Fruit fly (Drosophila melanogaster) whole organism, embryonic: ENCODE results near the gene CG7379.

Experiments
- Adf1 ChIP-seq: fragments of 200-800 bp; sonication (Bioruptor generic); IDR thresholded peaks from 2 replicates; pipeline ENCODE4 v1.3.6; 2022; ENCODE audit warnings: missing biosample characterization, missing genetic modification characterization
- B-H2 ChIP-seq: fragments of 200-800 bp; sonication (Bioruptor generic); optimal IDR thresholded peaks from 2 replicates; lab custom pipeline; 2018; ENCODE audit warnings: missing biosample characterization, mild to moderate bottlenecking, missing genetic modification characterization
- CG13624 ChIP-seq: fragments of 200-800 bp; sonication (Bioruptor generic); optimal IDR thresholded peaks from 2 replicates; lab custom pipeline; 2016; ENCODE audit warnings: missing biosample characterization, missing genetic modification characterization
- CG14860 ChIP-seq: fragments of 200-800 bp; sonication (Bioruptor generic); IDR thresholded peaks from 3 replicates; pipeline ENCODE4 v1.3.6; 2022; ENCODE audit warnings: missing biosample characterization, missing genetic modification characterization; ENCODE audit not compliant: partially characterized antibody
- CG1602 ChIP-seq: fragments of 200-800 bp; sonication (Bioruptor generic); optimal IDR thresholded peaks from 3 replicates; lab custom pipeline; 2016; ENCODE audit warnings: missing biosample characterization, missing genetic modification characterization
- CG18262 ChIP-seq: fragments of 200-800 bp; optimal IDR thresholded peaks from 3 replicates; lab custom pipeline; 2019; ENCODE audit warnings: missing biosample characterization, mild to moderate bottlenecking, missing genetic modification characterization, moderate library complexity
- CG30403 ChIP-seq: fragments of 200-800 bp; sonication (Bioruptor generic); optimal IDR thresholded peaks from 3 replicates; lab custom pipeline; 2016; ENCODE audit warnings: missing biosample characterization, missing genetic modification characterization
- CG3163 ChIP-seq: fragments of 200-800 bp; sonication (Bioruptor generic); optimal IDR thresholded peaks from 3 replicates; lab custom pipeline; 2016; ENCODE audit warnings: missing biosample characterization, missing genetic modification characterization
- CG32767 ChIP-seq: fragments of 200-800 bp; sonication (Bioruptor generic); IDR thresholded peaks from 2 replicates; pipeline ENCODE4 v1.3.6; 2022; ENCODE audit warnings: missing biosample characterization, missing genetic modification characterization
- CG32772 ChIP-seq: fragments of 200-800 bp; sonication (Bioruptor generic); IDR thresholded peaks from 2 replicates; pipeline ENCODE4 v1.3.6; 2022; ENCODE audit warnings: missing biosample characterization, missing genetic modification characterization
- CG34422 ChIP-seq: fragments of 200-800 bp; sonication (Bioruptor generic); IDR thresholded peaks from 3 replicates; pipeline ENCODE4 v1.3.6; 2022; ENCODE audit warnings: missing biosample characterization, missing genetic modification characterization
- CG42726 ChIP-seq: fragments of 200-800 bp; sonication (Bioruptor generic); IDR thresholded peaks from 2 replicates; pipeline ENCODE4 v1.3.6; 2022; ENCODE audit warnings: missing biosample characterization, missing genetic modification characterization; ENCODE audit not compliant: partially characterized antibody
- CG5245 ChIP-seq: fragments of 200-800 bp; sonication (Bioruptor generic); optimal IDR thresholded peaks from 3 replicates; lab custom pipeline; 2016; ENCODE audit warnings: missing biosample characterization, missing genetic modification characterization
- CG6689 ChIP-seq: fragments of 200-800 bp; sonication (Bioruptor generic); IDR thresholded peaks from 2 replicates; pipeline ENCODE4 v1.3.6; 2022; ENCODE audit warnings: missing biosample characterization, missing genetic modification characterization
- CG6854 ChIP-seq: fragments of 200-800 bp; sonication (Bioruptor generic); optimal IDR thresholded peaks from 3 replicates; lab custom pipeline; 2017; ENCODE audit warnings: missing biosample characterization, mild to moderate bottlenecking, missing genetic modification characterization
- CG9797 ChIP-seq: fragments of 200-800 bp; sonication (Bioruptor generic); optimal IDR thresholded peaks from 3 replicates; lab custom pipeline; 2018; ENCODE audit warnings: missing biosample characterization, mild to moderate bottlenecking, missing genetic modification characterization
- CTCF ChIP-seq: fragments of 200-800 bp; sonication (Bioruptor generic); optimal IDR thresholded peaks from 2 replicates; lab custom pipeline; 2017; ENCODE audit warnings: missing biosample characterization, mild to moderate bottlenecking, missing genetic modification characterization, moderate library complexity
- Dip2 ChIP-seq: fragments of 200-800 bp; sonication (Bioruptor generic); IDR thresholded peaks from 2 replicates; pipeline ENCODE4 v1.3.6; 2022; ENCODE audit warnings: missing biosample characterization, missing genetic modification characterization
- Fer1 ChIP-seq: fragments of 200-800 bp; sonication (Bioruptor generic); optimal IDR thresholded peaks from 2 replicates; lab custom pipeline; 2017; ENCODE audit warnings: missing biosample characterization, mild to moderate bottlenecking, missing genetic modification characterization
- Hey ChIP-seq: fragments of 200-800 bp; sonication (Bioruptor generic); optimal IDR thresholded peaks from 3 replicates; lab custom pipeline; 2018; ENCODE audit warnings: missing biosample characterization, mild to moderate bottlenecking, missing genetic modification characterization
- Hmx ChIP-seq: fragments of 200-800 bp; sonication (Bioruptor generic); optimal IDR thresholded peaks from 2 replicates; lab custom pipeline; 2016; ENCODE audit warnings: missing biosample characterization, missing genetic modification characterization
- Myb ChIP-seq: fragments of 200-800 bp; sonication (Bioruptor generic); optimal IDR thresholded peaks from 2 replicates; lab custom pipeline; 2016; ENCODE audit warnings: missing biosample characterization, missing genetic modification characterization
- NC2β ChIP-seq: fragments of 200-800 bp; sonication (Bioruptor generic); optimal IDR thresholded peaks from 2 replicates; lab custom pipeline; 2016; ENCODE audit warnings: missing biosample characterization, missing genetic modification characterization
- Nf-YA ChIP-seq: fragments of 200-800 bp; sonication (Bioruptor generic); IDR thresholded peaks from 2 replicates; pipeline ENCODE4 v1.3.6; 2022; ENCODE audit warnings: missing biosample characterization, missing genetic modification characterization
- Nf-YC ChIP-seq: fragments of 200-800 bp; optimal IDR thresholded peaks from 3 replicates; lab custom pipeline; 2019; ENCODE audit warnings: missing biosample characterization, mild to moderate bottlenecking, missing genetic modification characterization, moderate library complexity
- Rfx ChIP-seq: fragments of 200-800 bp; sonication (Bioruptor generic); IDR thresholded peaks from 2 replicates; pipeline ENCODE4 v1.3.6; 2022; ENCODE audit warnings: missing biosample characterization, missing genetic modification characterization
- Sry-δ ChIP-seq: fragments of 200-800 bp; sonication (Bioruptor generic); optimal IDR thresholded peaks from 2 replicates; lab custom pipeline; 2016; ENCODE audit warnings: missing biosample characterization, missing genetic modification characterization
- al ChIP-seq: fragments of 200-800 bp; sonication (Bioruptor generic); IDR thresholded peaks from 2 replicates; pipeline ENCODE4 v1.3.6; 2022; ENCODE audit warnings: missing biosample characterization, missing genetic modification characterization
- ara ChIP-seq: fragments of 200-800 bp; sonication (Bioruptor generic); IDR thresholded peaks from 2 replicates; pipeline ENCODE4 v1.3.6; 2022; ENCODE audit warnings: missing biosample characterization, missing genetic modification characterization
- bbx ChIP-seq: fragments of 200-800 bp; sonication (Bioruptor generic); IDR thresholded peaks from 2 replicates; pipeline ENCODE4 v1.3.6; 2022; ENCODE audit warnings: missing biosample characterization, missing genetic modification characterization; ENCODE audit not compliant: partially characterized antibody
- cato ChIP-seq: fragments of 200-800 bp; sonication (Bioruptor generic); optimal IDR thresholded peaks from 2 replicates; lab custom pipeline; 2016; ENCODE audit warnings: missing biosample characterization, missing genetic modification characterization, borderline replicate concordance
- crc ChIP-seq: fragments of 200-800 bp; sonication (Bioruptor generic); optimal IDR thresholded peaks from 2 replicates; lab custom pipeline; 2016; ENCODE audit warnings: missing biosample characterization, missing genetic modification characterization
- dan ChIP-seq: fragments of 200-800 bp; sonication (Bioruptor generic); IDR thresholded peaks from 2 replicates; pipeline ENCODE4 v1.3.6; 2022; ENCODE audit warnings: missing biosample characterization, missing genetic modification characterization
- disco-r ChIP-seq: fragments of 200-800 bp; sonication (Bioruptor generic); optimal IDR thresholded peaks from 2 replicates; lab custom pipeline; 2016; ENCODE audit warnings: missing biosample characterization, missing genetic modification characterization
- ems ChIP-seq: fragments of 200-800 bp; sonication (Bioruptor generic); optimal IDR thresholded peaks from 3 replicates; lab custom pipeline; 2016; ENCODE audit warnings: missing biosample characterization, missing genetic modification characterization
- fd102C ChIP-seq: fragments of 200-800 bp; sonication (Bioruptor generic); optimal IDR thresholded peaks from 2 replicates; lab custom pipeline; 2018; ENCODE audit warnings: missing biosample characterization, mild to moderate bottlenecking, missing genetic modification characterization, moderate library complexity
- ftz-f1 ChIP-seq: fragments of 200-800 bp; sonication (Bioruptor generic); optimal IDR thresholded peaks from 2 replicates; lab custom pipeline; 2016; ENCODE audit warnings: missing biosample characterization, missing genetic modification characterization
- maf-S ChIP-seq: fragments of 200-800 bp; sonication (Bioruptor generic); optimal IDR thresholded peaks from 2 replicates; lab custom pipeline; 2016; ENCODE audit warnings: missing biosample characterization, missing genetic modification characterization
- mld ChIP-seq: fragments of 200-800 bp; sonication (Bioruptor generic); IDR thresholded peaks from 3 replicates; pipeline ENCODE4 v1.3.6; 2022; ENCODE audit warnings: missing biosample characterization, missing genetic modification characterization; ENCODE audit not compliant: partially characterized antibody
- nau ChIP-seq: fragments of 200-800 bp; sonication (Bioruptor generic); optimal IDR thresholded peaks from 3 replicates; lab custom pipeline; 2017; ENCODE audit warnings: missing biosample characterization, mild to moderate bottlenecking, missing genetic modification characterization, missing genetic modification reagents
- otp ChIP-seq: fragments of 200-800 bp; sonication (Bioruptor generic); IDR thresholded peaks from 3 replicates; pipeline ENCODE4, ENCODE4 v1.3.6; 2022; ENCODE audit warnings: missing biosample characterization, missing genetic modification characterization
- pita ChIP-seq: fragments of 200-800 bp; sonication (Bioruptor generic); optimal IDR thresholded peaks from 2 replicates; lab custom pipeline; 2017; ENCODE audit warnings: missing biosample characterization, mild to moderate bottlenecking, missing genetic modification characterization
- pnt ChIP-seq: fragments of 200-800 bp; sonication (Bioruptor generic); optimal IDR thresholded peaks from 3 replicates; lab custom pipeline; 2016; ENCODE audit warnings: missing biosample characterization, missing genetic modification characterization
- shn ChIP-seq: fragments of 200-800 bp; sonication (Bioruptor generic); optimal IDR thresholded peaks from 3 replicates; lab custom pipeline; 2016; ENCODE audit warnings: missing biosample characterization, missing genetic modification characterization
- sim ChIP-seq: fragments of 200-800 bp; sonication (Bioruptor generic); IDR thresholded peaks from 2 replicates; pipeline ENCODE4 v1.3.6; 2022; ENCODE audit warnings: missing biosample characterization, missing genetic modification characterization
- ssp ChIP-seq: fragments of 200-800 bp; sonication (Bioruptor generic); IDR thresholded peaks from 2 replicates; pipeline ENCODE4 v1.3.6; 2022; ENCODE audit warnings: missing biosample characterization, missing genetic modification characterization
- stwl ChIP-seq: fragments of 200-800 bp; sonication (Bioruptor generic); optimal IDR thresholded peaks from 3 replicates; lab custom pipeline; 2018; ENCODE audit warnings: missing biosample characterization, mild to moderate bottlenecking, missing genetic modification characterization, moderate library complexity
- tin ChIP-seq: fragments of 200-800 bp; sonication (Bioruptor generic); optimal IDR thresholded peaks from 3 replicates; lab custom pipeline; 2016; ENCODE audit warnings: missing biosample characterization, missing genetic modification characterization
- ttk ChIP-seq: fragments of 200-800 bp; sonication (Bioruptor generic); IDR thresholded peaks from 2 replicates; pipeline ENCODE4 v2.1.2; 2022; ENCODE audit warnings: missing biosample characterization, missing genetic modification characterization
- vfl ChIP-seq: fragments of 200-800 bp; sonication (Bioruptor generic); optimal IDR thresholded peaks from 2 replicates; lab custom pipeline; 2016; ENCODE audit warnings: missing biosample characterization, missing genetic modification characterization
- vvl ChIP-seq: fragments of 200-800 bp; sonication (Bioruptor generic); IDR thresholded peaks from 2 replicates; pipeline ENCODE4 v1.3.6; 2022; ENCODE audit warnings: missing biosample characterization, missing genetic modification characterization

Gene CG7379

dm6 chr3R:17794335-17795074 lies 3.6 kb downstream of the CG7379 start, which contains the start of gene CG43102 (continued):
- TF ChIP-seq disco-r (GFP tag; lab: Kevin White, UChicago) (no peak), pnt (peak; percentile 30), pita (GFP tag; lab: Kevin White, UChicago) (no peak), ssp (GFP tag; lab: Robert Waterston, UW) (peak; percentile 56), CTCF (GFP tag; lab: Kevin White, UChicago) (peak; percentile 46), CG30403 (GFP tag; lab: Kevin White, UChicago) (peak; percentile 61), stwl (tag; lab: Kevin White, UChicago) (peak; percentile 46), Rfx (peak; percentile 83), Fer1 (peak; percentile 49), CG13624 (peak; percentile 8), ftz-f1 (GFP tag; lab: Kevin White, UChicago) (peak; percentile 83), CG9797 (GFP tag; lab: Kevin White, UChicago) (no peak), CG6854 (peak; percentile 39), ttk (GFP tag; lab: Robert Waterston, UW) (peak; percentile 63; the same call in 1 of the 2 replicates), B-H2 (GFP tag; lab: Kevin White, UChicago) (peak; percentile 58), nau (GFP tag; lab: Kevin White, UChicago) (no peak), CG18262 (tag; lab: Kevin White, UChicago) (peak; percentile 72), crc (GFP tag; lab: Kevin White, UChicago) (no peak), vfl (GFP tag; lab: Kevin White, UChicago) (peak; percentile 21), Nf-YC (peak; percentile 74), CG32772 (peak; percentile 70), CG5245 (GFP tag; lab: Kevin White, UChicago) (peak; percentile 20), Nf-YA (peak; percentile 42; the same call in 1 of the 2 replicates), NC2β (GFP tag; lab: Kevin White, UChicago) (no peak), dan (GFP tag; lab: Robert Waterston, UW) (no peak), CG1602 (peak; percentile 27), sim (GFP tag; lab: Robert Waterston, UW) (no peak), CG6689 (GFP tag; lab: Robert Waterston, UW) (0 out of 2 replicates have a peak, but pooled peaks have one; percentile 33), mld (GFP tag; lab: Robert Waterston, UW) (0 out of 3 replicates have a peak, but pooled peaks have one; percentile 43), Dip2 (GFP tag; lab: Robert Waterston, UW) (no peak), fd102C (GFP tag; lab: Kevin White, UChicago) (no peak), Sry-δ (no peak), shn (no peak), CG3163 (GFP tag; lab: Kevin White, UChicago) (peak; percentile 11), Hey (peak; percentile 11), ems (GFP tag; lab: Kevin White, UChicago) (no peak), CG14860 (GFP tag; lab: Robert Waterston, UW) (peak; percentile 70; the same call in 2 of the 3 replicates), bbx (peak; percentile 57), Adf1 (GFP tag; lab: Robert Waterston, UW) (peak; percentile 47; the same call in 1 of the 2 replicates), otp (GFP tag; lab: Robert Waterston, UW) (peak; percentile 70), tin (GFP tag; lab: Kevin White, UChicago) (peak; percentile 62), Hmx (GFP tag; lab: Kevin White, UChicago) (no peak), al (GFP tag; lab: Robert Waterston, UW) (peak; percentile 60), vvl (GFP tag; lab: Robert Waterston, UW) (peak; percentile 86), cato (GFP tag; lab: Kevin White, UChicago) (peak; percentile 12), Myb (GFP tag; lab: Kevin White, UChicago) (peak; percentile 64), ara (GFP tag; lab: Robert Waterston, UW) (no peak), CG34422 (peak; percentile 79), CG42726 (GFP tag; lab: Robert Waterston, UW) (peak; percentile 44; the same call in 1 of the 2 replicates), CG32767 (GFP tag; lab: Robert Waterston, UW) (peak; percentile 59), maf-S (GFP tag; lab: Kevin White, UChicago) (peak; percentile 18)
